Worm (Caenorhabditis elegans) whole organism, L3 larva: ENCODE measurements around the gene Y49E10.30.

Experiments
- R02D3.7 ChIP-seq: fragments of 150-350 bp; optimal IDR thresholded peaks from 2 replicates; lab custom pipeline; 2014; ENCODE audit warnings: missing biosample characterization, missing genetic modification characterization
- ZK546.5 ChIP-seq: sonication (generic microtip); optimal IDR thresholded peaks from 2 replicates; lab custom pipeline; 2017; ENCODE audit warnings: missing biosample characterization, missing genetic modification characterization
- ceh-16 ChIP-seq: sonication (generic microtip); optimal IDR thresholded peaks from 2 replicates; lab custom pipeline; 2017; ENCODE audit warnings: missing biosample characterization, missing genetic modification characterization
- ceh-82 ChIP-seq: fragments of 150-350 bp; optimal IDR thresholded peaks from 2 replicates; lab custom pipeline; 2014; ENCODE audit warnings: missing biosample characterization, missing genetic modification characterization
- daf-12 ChIP-seq: fragments of 150-350 bp; optimal IDR thresholded peaks from 2 replicates; lab custom pipeline; 2014; ENCODE audit warnings: missing biosample characterization, missing genetic modification reagents, missing genetic modification characterization
- elt-2 ChIP-seq: sonication (generic microtip); optimal IDR thresholded peaks from 2 replicates; lab custom pipeline; 2016; ENCODE audit warnings: missing genetic modification reagents, mild to moderate bottlenecking, missing genetic modification characterization, missing compliant biosample characterization
- fos-1 ChIP-seq: fragments of 150-350 bp; optimal IDR thresholded peaks from 2 replicates; lab custom pipeline; 2014; ENCODE audit warnings: missing biosample characterization, missing genetic modification characterization
- jun-1 ChIP-seq: fragments of 150-350 bp; optimal IDR thresholded peaks from 2 replicates; lab custom pipeline; 2014; ENCODE audit warnings: missing biosample characterization, missing genetic modification reagents, missing genetic modification characterization
- lsy-12 ChIP-seq: sonication (generic microtip); optimal IDR thresholded peaks from 2 replicates; lab custom pipeline; 2016; ENCODE audit warnings: mild to moderate bottlenecking, missing genetic modification characterization, missing compliant biosample characterization
- nfya-1 ChIP-seq: sonication (generic microtip); optimal IDR thresholded peaks from 2 replicates; lab custom pipeline; 2017; ENCODE audit warnings: missing genetic modification characterization, mild to moderate bottlenecking, missing compliant biosample characterization, antibody characterized with exemption, moderate library complexity; ENCODE audit not compliant: insufficient read depth
- nhr-23 ChIP-seq: fragments of 150-350 bp; optimal IDR thresholded peaks from 2 replicates; lab custom pipeline; 2014; ENCODE audit warnings: missing biosample characterization, missing genetic modification reagents, missing genetic modification characterization
- nhr-237 ChIP-seq: fragments of 150-350 bp; optimal IDR thresholded peaks from 2 replicates; lab custom pipeline; 2014; ENCODE audit warnings: missing biosample characterization, missing genetic modification characterization
- nhr-25 ChIP-seq: sonication (generic microtip); optimal IDR thresholded peaks from 2 replicates; lab custom pipeline; 2017; ENCODE audit warnings: missing biosample characterization, missing genetic modification characterization
- nhr-28 ChIP-seq: fragments of 150-350 bp; optimal IDR thresholded peaks from 2 replicates; lab custom pipeline; 2014; ENCODE audit warnings: missing biosample characterization, missing genetic modification characterization
- nhr-77 ChIP-seq: fragments of 150-350 bp; optimal IDR thresholded peaks from 2 replicates; lab custom pipeline; 2014; ENCODE audit warnings: missing biosample characterization, missing genetic modification characterization
- unc-39 ChIP-seq: sonication (generic microtip); optimal IDR thresholded peaks from 4 replicates; lab custom pipeline; 2017; ENCODE audit warnings: missing biosample characterization, missing genetic modification characterization
- zag-1 ChIP-seq: fragments of 150-350 bp; optimal IDR thresholded peaks from 2 replicates; lab custom pipeline; 2014; ENCODE audit warnings: missing biosample characterization, missing genetic modification characterization
- ztf-11 ChIP-seq: fragments of 150-350 bp; optimal IDR thresholded peaks from 2 replicates; lab custom pipeline; 2014; ENCODE audit warnings: missing biosample characterization, missing genetic modification characterization

The Y49E10.30 gene

ce11 chrIII:12434104-12434503 lies 47.4 kb downstream of the Y49E10.30 start, which contains the start of gene Y49E10.27:
TSS of gene Y49E10.27 (plus strand) at chrIII:12434404.
- TF ChIP-seq ceh-16 (tag; lab: Kevin White, UChicago) = no peak
- no peak for TF ChIP-seq lsy-12
- no peak for TF ChIP-seq nhr-23 (tag; lab: Kevin White, UChicago)
- no peak for TF ChIP-seq jun-1 (tag; lab: Kevin White, UChicago)
- TF ChIP-seq fos-1 (tag; lab: Kevin White, UChicago) = no peak
- no peak for TF ChIP-seq unc-39 (tag; lab: Kevin White, UChicago)

DNA sequence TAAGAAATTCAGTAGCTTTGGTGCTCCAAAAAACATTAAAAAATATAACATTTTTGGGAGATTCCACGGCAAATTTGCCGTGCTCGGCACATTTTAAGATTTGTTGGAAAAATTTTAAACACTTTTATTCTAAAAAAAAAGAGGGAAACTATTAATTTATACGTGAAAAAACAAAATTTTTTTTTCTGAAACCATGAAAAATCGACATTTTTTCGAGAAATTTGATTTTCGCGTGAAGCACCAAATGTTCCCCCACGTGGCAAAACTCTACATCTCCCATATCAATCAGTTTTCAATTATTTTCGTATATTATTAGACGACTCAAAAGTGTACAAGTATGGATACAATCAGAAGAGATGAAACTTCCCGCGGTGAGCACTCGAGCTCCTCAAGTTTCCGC lies 49.5 kb downstream of the Y49E10.30 start, which contains the start of gene fbxa-218:
TSS of gene fbxa-218 (plus strand) at position 301 of the 400 bp plus-strand sequence.
- no peak for TF ChIP-seq nhr-77 (tag; lab: Kevin White, UChicago)
- TF ChIP-seq zag-1 (tag; lab: Kevin White, UChicago) = no peak
- no peak for TF ChIP-seq ztf-11
- no peak for TF ChIP-seq fos-1 (tag; lab: Kevin White, UChicago)
- no peak for TF ChIP-seq daf-12 (tag; lab: Kevin White, UChicago)

ce11 chrIII:12437020-12437419 lies 50.3 kb downstream of the Y49E10.30 start:
- no peak for TF ChIP-seq R02D3.7 (tag; lab: Kevin White, UChicago)
- TF ChIP-seq nfya-1 = no peak
- TF ChIP-seq elt-2 = no peak
- TF ChIP-seq nhr-237 = no peak
- TF ChIP-seq nhr-23 (tag; lab: Kevin White, UChicago) = no peak
- no peak for TF ChIP-seq ZK546.5 (tag; lab: Kevin White, UChicago)
- TF ChIP-seq nhr-28 (tag; lab: Kevin White, UChicago) = no peak
- TF ChIP-seq nhr-25 (tag; lab: Kevin White, UChicago) = no peak
- TF ChIP-seq ceh-82 (tag; lab: Kevin White, UChicago) = no peak
